Worm (Caenorhabditis elegans) whole organism, L2 larva: Measurements from ENCODE around the gene str-188.

Experiments used
- C34F6.9 ChIP-seq: fragments of 150-350 bp; optimal IDR thresholded peaks from 2 replicates; lab custom pipeline; 2014; ENCODE audit warnings: missing biosample characterization, missing genetic modification characterization
- F13H6.1 ChIP-seq: sonication (generic microtip); optimal IDR thresholded peaks from 2 replicates; lab custom pipeline; 2016; ENCODE audit warnings: missing genetic modification characterization, missing compliant biosample characterization
- R02D3.7 ChIP-seq: fragments of 150-350 bp; optimal IDR thresholded peaks from 2 replicates; lab custom pipeline; 2014; ENCODE audit warnings: missing biosample characterization, missing genetic modification characterization
- Y55F3AM.14 ChIP-seq: fragments of 200-800 bp; sonication (Bioruptor generic); optimal IDR thresholded peaks from 2 replicates; lab custom pipeline; 2018; ENCODE audit warnings: mild to moderate bottlenecking, missing genetic modification characterization, missing compliant biosample characterization
- ZK546.5 ChIP-seq: sonication (generic microtip); optimal IDR thresholded peaks from 2 replicates; lab custom pipeline; 2017; ENCODE audit warnings: missing biosample characterization, missing genetic modification characterization
- alr-1 ChIP-seq: fragments of 150-350 bp; optimal IDR thresholded peaks from 2 replicates; lab custom pipeline; 2014; ENCODE audit warnings: missing biosample characterization, missing genetic modification characterization
- aly-2 ChIP-seq: fragments of 150-350 bp; optimal IDR thresholded peaks from 2 replicates; lab custom pipeline; 2014; ENCODE audit warnings: missing biosample characterization, missing genetic modification characterization
- blmp-1 ChIP-seq: sonication (generic microtip); optimal IDR thresholded peaks from 2 replicates; lab custom pipeline; 2017; ENCODE audit warnings: missing genetic modification characterization, mild to moderate bottlenecking, missing compliant biosample characterization, antibody characterized with exemption, moderate library complexity; ENCODE audit not compliant: insufficient read depth
- ceh-16 ChIP-seq: fragments of 150-350 bp; optimal IDR thresholded peaks from 2 replicates; lab custom pipeline; 2014; ENCODE audit warnings: missing biosample characterization, missing genetic modification characterization
- crh-2 ChIP-seq: sonication (generic microtip); optimal IDR thresholded peaks from 2 replicates; lab custom pipeline; 2017; ENCODE audit warnings: missing biosample characterization, missing genetic modification characterization
- dmd-4 ChIP-seq: sonication (generic microtip); optimal IDR thresholded peaks from 2 replicates; lab custom pipeline; 2017; ENCODE audit warnings: missing biosample characterization, missing genetic modification characterization
- egl-27 ChIP-seq: sonication (generic microtip); optimal IDR thresholded peaks from 3 replicates; lab custom pipeline; 2017; ENCODE audit warnings: missing biosample characterization, missing genetic modification reagents, missing genetic modification characterization
- elt-1 ChIP-seq: fragments of 150-350 bp; optimal IDR thresholded peaks from 2 replicates; lab custom pipeline; 2014; ENCODE audit warnings: missing biosample characterization, missing genetic modification characterization
- fos-1 ChIP-seq: fragments of 150-350 bp; optimal IDR thresholded peaks from 2 replicates; lab custom pipeline; 2014; ENCODE audit warnings: missing biosample characterization, missing genetic modification characterization
- gmeb-1 ChIP-seq: fragments of 150-350 bp; optimal IDR thresholded peaks from 2 replicates; lab custom pipeline; 2014; ENCODE audit warnings: missing biosample characterization, missing genetic modification characterization
- lin-13 ChIP-seq: fragments of 150-350 bp; optimal IDR thresholded peaks from 2 replicates; lab custom pipeline; 2014; ENCODE audit warnings: missing biosample characterization, missing genetic modification reagents, missing genetic modification characterization
- lin-39 ChIP-seq: fragments of 150-350 bp; optimal IDR thresholded peaks from 2 replicates; lab custom pipeline; 2014; ENCODE audit warnings: missing biosample characterization, missing genetic modification reagents, missing genetic modification characterization
- mab-5 ChIP-seq: fragments of 150-350 bp; optimal IDR thresholded peaks from 2 replicates; lab custom pipeline; 2014; ENCODE audit warnings: missing biosample characterization, missing genetic modification characterization
- mbf-1 ChIP-seq: sonication (generic microtip); optimal IDR thresholded peaks from 2 replicates; lab custom pipeline; 2017; ENCODE audit warnings: missing biosample characterization, missing genetic modification characterization
- nhr-10 ChIP-seq: sonication (generic microtip); optimal IDR thresholded peaks from 2 replicates; lab custom pipeline; 2017; ENCODE audit warnings: missing biosample characterization, missing genetic modification characterization
- nhr-12 ChIP-seq: fragments of 150-350 bp; optimal IDR thresholded peaks from 2 replicates; lab custom pipeline; 2014; ENCODE audit warnings: missing biosample characterization, missing genetic modification characterization
- nhr-129 ChIP-seq: fragments of 150-350 bp; optimal IDR thresholded peaks from 2 replicates; lab custom pipeline; 2014; ENCODE audit warnings: missing biosample characterization, missing genetic modification characterization
- nhr-21 ChIP-seq: fragments of 150-350 bp; optimal IDR thresholded peaks from 2 replicates; lab custom pipeline; 2014; ENCODE audit warnings: missing biosample characterization, missing genetic modification characterization
- nhr-25 ChIP-seq: fragments of 150-350 bp; sonication (generic microtip); optimal IDR thresholded peaks from 3 replicates; lab custom pipeline; 2014; ENCODE audit warnings: missing biosample characterization, missing genetic modification characterization
- nhr-77 ChIP-seq: fragments of 150-350 bp; optimal IDR thresholded peaks from 2 replicates; lab custom pipeline; 2014; ENCODE audit warnings: missing biosample characterization, missing genetic modification characterization
- sem-4 ChIP-seq: fragments of 150-350 bp; optimal IDR thresholded peaks from 2 replicates; lab custom pipeline; 2014; ENCODE audit warnings: missing biosample characterization, missing genetic modification reagents, missing genetic modification characterization
- sma-3 ChIP-seq: sonication (generic microtip); optimal IDR thresholded peaks from 2 replicates; lab custom pipeline; 2016; ENCODE audit warnings: missing genetic modification reagents, missing genetic modification characterization, missing compliant biosample characterization
- sma-9 ChIP-seq, 2 experiments: fragments of 150-350 bp in 1 of 2; sonication (generic microtip) in 1 of 2; optimal IDR thresholded peaks; 2 replicates each; lab custom pipeline; 2014 to 2016; ENCODE audit warnings: missing genetic modification characterization in 2 of 2, mild to moderate bottlenecking in 1 of 2, missing biosample characterization in 1 of 2, missing compliant biosample characterization in 1 of 2, missing genetic modification reagents in 1 of 2, moderate library complexity in 1 of 2
- snpc-4 ChIP-seq: fragments of 150-350 bp; optimal IDR thresholded peaks from 2 replicates; lab custom pipeline; 2014; ENCODE audit warnings: missing biosample characterization, missing genetic modification characterization
- unc-39 ChIP-seq: fragments of 150-350 bp; optimal IDR thresholded peaks from 2 replicates; lab custom pipeline; 2014; ENCODE audit warnings: missing biosample characterization, missing genetic modification characterization
- unc-55 ChIP-seq: fragments of 150-350 bp; sonication (generic microtip); optimal IDR thresholded peaks from 3 replicates; lab custom pipeline; 2014; ENCODE audit warnings: missing biosample characterization, missing genetic modification reagents, missing genetic modification characterization
- unc-62 ChIP-seq: fragments of 150-350 bp; optimal IDR thresholded peaks from 2 replicates; lab custom pipeline; 2014; ENCODE audit warnings: missing biosample characterization, missing genetic modification reagents, missing genetic modification characterization
- ztf-1 ChIP-seq: fragments of 200-800 bp; sonication (Bioruptor generic); conservative IDR thresholded peaks from 2 replicates; pipeline ENCODE4 v1.3.6; 2022; ENCODE audit warnings: missing genetic modification characterization, missing compliant biosample characterization
- ztf-11 ChIP-seq: sonication (generic microtip); optimal IDR thresholded peaks from 2 replicates; lab custom pipeline; 2017; ENCODE audit warnings: missing biosample characterization, missing genetic modification characterization

The str-188 gene

DNA sequence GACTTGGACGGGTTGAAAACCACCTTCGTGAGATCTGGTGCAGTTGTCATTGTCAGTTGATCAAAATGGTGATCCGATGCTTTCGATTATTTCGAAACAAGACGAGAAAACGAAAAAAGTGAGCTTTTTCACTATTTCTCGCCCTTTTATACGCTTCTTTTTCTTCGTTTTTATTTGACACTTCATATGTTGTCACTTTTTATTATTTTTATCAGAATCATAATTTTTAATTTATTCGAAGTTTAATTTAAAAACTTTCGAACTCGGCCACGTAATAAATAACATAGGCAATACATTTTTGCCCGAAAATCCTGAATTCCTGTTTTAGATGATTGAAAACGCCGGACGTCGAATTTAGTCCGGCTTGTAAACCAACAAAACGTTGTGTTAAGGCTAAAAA, 38.0 kb downstream of the str-188 start, which contains the start of gene F58E6.5:
TSS of gene F58E6.5 (minus strand) at position 101 of the 400 bp plus-strand sequence.
- TF ChIP-seq mbf-1 (no peak), fos-1 (tag; lab: Kevin White, UChicago) (no peak), alr-1 (tag; lab: Kevin White, UChicago) (no peak), ztf-11 (tag; lab: Kevin White, UChicago) (no peak), unc-55 (GFP tag; lab: Kevin White, UChicago) (no peak), blmp-1 (tag; lab: Kevin White, UChicago) (no peak), R02D3.7 (no peak), Y55F3AM.14 (GFP tag; lab: Kevin White, UChicago) (no peak), snpc-4 (tag; lab: Kevin White, UChicago) (no peak), nhr-77 (tag; lab: Kevin White, UChicago) (no peak)

DNA sequence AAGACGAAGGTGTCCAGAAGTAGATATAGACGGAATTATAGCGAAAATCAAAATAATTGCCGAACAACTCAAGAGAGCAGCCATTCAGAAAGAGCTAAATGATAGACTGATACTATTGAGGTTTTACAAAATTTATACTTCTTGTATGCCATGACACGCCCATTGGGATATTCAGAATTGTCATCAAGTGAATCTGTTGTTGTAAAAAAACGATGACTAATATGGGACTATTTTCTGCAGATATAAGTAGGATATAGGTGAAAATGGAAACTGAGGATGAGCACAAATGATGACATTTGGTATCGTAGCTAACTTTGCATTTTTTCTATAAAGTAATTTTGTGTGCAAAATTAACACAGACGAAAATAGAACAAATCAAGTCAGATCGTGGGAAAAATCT, 39.2 kb downstream of the str-188 start, which contains the start of gene F58E6.8:
TSS of gene F58E6.8 (minus strand) at position 101 of the 400 bp plus-strand sequence.
- TF ChIP-seq nhr-10 (tag; lab: Kevin White, UChicago) (no peak), dmd-4 (no peak), ceh-16 (no peak), unc-55 (GFP tag; lab: Kevin White, UChicago) (no peak), ZK546.5 (no peak), mbf-1 (no peak), alr-1 (tag; lab: Kevin White, UChicago) (no peak), nhr-77 (tag; lab: Kevin White, UChicago) (no peak), sem-4 (tag; lab: Kevin White, UChicago) (no peak), fos-1 (tag; lab: Kevin White, UChicago) (no peak), aly-2 (no peak), egl-27 (tag; lab: Kevin White, UChicago) (no peak), crh-2 (no peak), nhr-12 (tag; lab: Kevin White, UChicago) (no peak), lin-39 (tag; lab: Kevin White, UChicago) (no peak), snpc-4 (tag; lab: Kevin White, UChicago) (no peak), nhr-129 (tag; lab: Kevin White, UChicago) (no peak), nhr-21 (tag; lab: Kevin White, UChicago) (no peak)

DNA sequence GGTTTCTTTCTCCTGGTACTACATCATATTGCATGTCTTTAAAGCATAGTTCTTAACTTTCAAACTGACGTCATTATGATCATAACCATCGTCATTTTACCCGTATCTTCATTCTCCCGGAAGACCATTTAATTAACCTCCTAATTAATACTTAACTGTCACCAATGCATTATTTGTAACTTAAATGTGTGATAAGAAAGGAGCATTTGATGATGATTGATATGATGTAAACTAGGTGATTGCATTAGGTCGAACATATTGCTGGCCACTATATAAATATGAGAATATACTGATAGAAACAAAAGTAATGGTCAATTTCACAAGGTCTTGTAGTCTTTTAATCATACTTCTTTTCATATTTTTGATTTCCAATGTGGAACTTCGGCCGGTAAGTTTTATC, 39.7 kb downstream of the str-188 start, which contains the start of gene hrg-3:
TSS of gene hrg-3 (plus strand) at position 227 of the 400 bp plus-strand sequence.
- no peak for TF ChIP-seq ztf-1 (GFP tag; lab: Robert Waterston, UW)
- TF ChIP-seq sem-4 (tag; lab: Kevin White, UChicago) = no peak
- TF ChIP-seq nhr-12 (tag; lab: Kevin White, UChicago) = no peak
- peak; percentile 50 for TF ChIP-seq crh-2
- TF ChIP-seq lin-13 (GFP tag; lab: Kevin White, UChicago) = peak; percentile 9
- peak; percentile 81 for TF ChIP-seq fos-1 (tag; lab: Kevin White, UChicago)
- no peak for TF ChIP-seq unc-62
- TF ChIP-seq nhr-129 (tag; lab: Kevin White, UChicago) = peak; percentile 34
- no peak for TF ChIP-seq C34F6.9 (tag; lab: Kevin White, UChicago)
- peak; percentile 59 for TF ChIP-seq sma-9 (GFP tag; optimal IDR thresholded peaks at IDR 0.05; lab: Kevin White, UChicago)
- TF ChIP-seq sma-9 (tag; optimal IDR thresholded peaks at IDR 0.05; lab: Kevin White, UChicago) = no peak
- no peak for TF ChIP-seq snpc-4 (tag; lab: Kevin White, UChicago)

DNA sequence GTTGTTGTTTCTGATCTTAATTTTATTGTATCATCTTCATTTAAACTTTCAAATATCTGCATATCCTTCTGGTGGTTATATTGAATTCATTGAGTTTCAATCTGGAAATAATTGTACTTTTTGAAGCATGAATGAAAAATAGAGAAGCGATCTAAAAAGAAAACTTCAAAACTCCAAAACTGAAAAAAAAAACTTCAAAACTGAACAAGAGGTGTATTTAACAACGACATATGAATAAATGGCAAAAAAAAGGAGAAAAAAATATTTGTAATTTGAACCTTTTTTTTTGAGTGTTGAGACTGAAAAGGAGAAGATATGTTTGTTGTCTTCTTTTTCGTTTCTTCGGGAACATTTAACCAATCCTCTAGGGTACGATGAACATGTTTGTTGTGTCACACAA, 41.4 kb downstream of the str-188 start, which contains the start of gene F58E6.11:
TSS of gene F58E6.11 (minus strand) at position 101 of the 400 bp plus-strand sequence.
- TF ChIP-seq F13H6.1 (tag; lab: Kevin White, UChicago) (no peak), nhr-10 (tag; lab: Kevin White, UChicago) (no peak), mab-5 (no peak), nhr-21 (tag; lab: Kevin White, UChicago) (no peak), egl-27 (tag; lab: Kevin White, UChicago) (no peak), ztf-11 (tag; lab: Kevin White, UChicago) (no peak), sma-3 (GFP tag; lab: Kevin White, UChicago) (no peak), C34F6.9 (tag; lab: Kevin White, UChicago) (no peak), snpc-4 (tag; lab: Kevin White, UChicago) (no peak), ZK546.5 (no peak), gmeb-1 (tag; lab: Kevin White, UChicago) (no peak), unc-39 (tag; lab: Kevin White, UChicago) (no peak), nhr-25 (tag; lab: Kevin White, UChicago) (no peak), elt-1 (tag; lab: Kevin White, UChicago) (no peak), unc-62 (no peak)
